Worm (Caenorhabditis elegans): ENCODE results near the gene T26E4.10.

T26E4.10 gene

DNA sequence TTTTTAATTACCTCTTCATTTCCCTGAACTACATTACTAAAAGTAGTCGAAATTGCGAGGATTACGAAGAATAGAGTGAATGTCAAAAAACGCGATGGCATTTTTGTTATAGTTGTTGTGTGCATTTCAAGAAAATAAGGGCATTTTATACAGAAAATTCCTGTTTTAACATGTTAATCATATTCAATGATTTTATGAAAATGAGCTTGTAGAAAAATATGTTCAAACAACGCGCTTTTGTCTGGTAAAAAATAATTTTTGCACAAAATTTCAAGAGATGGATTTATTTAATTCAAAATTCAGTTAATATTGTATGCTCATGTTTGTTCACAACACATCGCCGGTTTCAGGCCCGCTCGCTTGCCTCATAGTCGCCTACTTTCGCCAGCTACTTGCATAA, at the start of gene T26E4.10:
Gene T26E4.10, minus strand, starts transcription at position 101 of the 400 bp plus-strand sequence.
- TF ChIP-seq lin-40 (tag; optimal IDR thresholded peaks at IDR 0.05): no peak
- TF ChIP-seq ceh-91 (GFP tag; IDR thresholded peaks at IDR 0.05): no peak
- no peak for TF ChIP-seq ztf-18 (tag; optimal IDR thresholded peaks at IDR 0.05)
- no peak for TF ChIP-seq F39B2.1 (GFP tag; IDR thresholded peaks at IDR 0.05)
- no peak for TF ChIP-seq lag-1 (GFP tag; IDR thresholded peaks at IDR 0.05)
- TF ChIP-seq mel-28 (tag; optimal IDR thresholded peaks at IDR 0.05; ENCODE audit: borderline replicate concordance): no peak
- no peak for TF ChIP-seq B0035.1 (tag; optimal IDR thresholded peaks at IDR 0.05)
- TF ChIP-seq F49E8.2 (tag; optimal IDR thresholded peaks at IDR 0.05; ENCODE audit: insufficient read depth): no peak
- no peak for TF ChIP-seq madf-6 (GFP tag; IDR thresholded peaks at IDR 0.05)
- no peak for TF ChIP-seq Y79H2A.3 (GFP tag; conservative IDR thresholded peaks at IDR 0.05)

DNA sequence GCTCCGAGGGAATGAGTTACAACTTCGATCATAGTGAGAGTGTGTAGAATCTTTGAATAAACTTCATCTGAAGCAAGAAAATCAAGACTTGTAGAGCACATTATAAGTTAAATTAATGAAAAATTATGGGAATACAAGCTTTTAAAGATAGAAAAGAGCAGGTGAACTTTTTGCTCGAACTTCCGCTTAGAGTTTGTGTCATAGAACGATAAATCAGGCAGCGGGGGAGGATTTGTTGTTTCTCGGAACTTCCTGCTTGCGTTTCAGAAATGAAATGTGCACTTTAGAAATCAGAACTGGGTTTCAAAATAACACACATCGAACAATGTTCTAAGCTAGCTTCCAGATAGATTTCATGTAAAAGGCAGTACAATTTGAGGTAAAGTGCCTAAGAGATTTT, 43.1 kb upstream of the T26E4.10 start, which contains the start of gene srh-149:
Gene srh-149, minus strand, starts transcription at position 101 of the 400 bp plus-strand sequence.
- TF ChIP-seq unc-130 (GFP tag; optimal IDR thresholded peaks at IDR 0.05): no peak
- no peak for TF ChIP-seq ztf-18 (tag; optimal IDR thresholded peaks at IDR 0.05)
- no peak for TF ChIP-seq unc-62 (GFP tag; optimal IDR thresholded peaks at IDR 0.05)
- TF ChIP-seq hrde-1 (tag; optimal IDR thresholded peaks at IDR 0.05; ENCODE audit: borderline replicate concordance): no peak
- TF ChIP-seq madf-6 (GFP tag; IDR thresholded peaks at IDR 0.05): no peak

DNA sequence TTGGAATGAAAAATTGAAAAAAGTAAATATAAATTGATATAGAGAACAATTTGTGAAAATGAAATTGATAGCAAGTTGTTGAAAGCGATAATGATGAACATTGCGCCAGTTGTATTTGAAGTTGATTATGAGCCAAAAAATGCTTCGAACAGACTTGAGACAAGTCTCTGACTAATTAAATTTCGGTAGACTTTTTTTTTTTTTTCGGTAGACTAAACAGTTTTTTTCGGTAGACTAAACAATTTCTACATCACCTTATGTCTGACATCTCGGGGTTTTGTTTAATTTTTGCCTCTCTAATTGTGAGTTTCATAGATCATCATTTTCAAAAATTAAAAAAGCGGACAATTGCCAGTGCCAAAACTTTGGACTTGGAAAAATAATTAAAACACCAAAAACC, 35.6 kb upstream of the T26E4.10 start, which contains the start of gene srbc-54:
Gene srbc-54, minus strand, starts transcription at position 101 of the 400 bp plus-strand sequence.
- TF ChIP-seq ceh-58 (GFP tag; IDR thresholded peaks at IDR 0.05): no peak
- no peak for TF ChIP-seq dox-1 (GFP tag; IDR thresholded peaks at IDR 0.05)
- no peak for TF ChIP-seq unc-130 (GFP tag; optimal IDR thresholded peaks at IDR 0.05)
- TF ChIP-seq B0019.2 (GFP tag; conservative IDR thresholded peaks at IDR 0.05): no peak
- no peak for TF ChIP-seq lag-1 (GFP tag; IDR thresholded peaks at IDR 0.05)
- no peak for TF ChIP-seq sptf-2 (GFP tag; optimal IDR thresholded peaks at IDR 0.05)
- TF ChIP-seq ztf-3 (GFP tag; optimal IDR thresholded peaks at IDR 0.05): no peak
- no peak for TF ChIP-seq lin-35 (GFP tag; optimal IDR thresholded peaks at IDR 0.05)
- TF ChIP-seq snpc-4 (GFP tag; optimal IDR thresholded peaks at IDR 0.05): no peak
- TF ChIP-seq snpc-4 (tag; optimal IDR thresholded peaks at IDR 0.05): no peak
- no peak for TF ChIP-seq D2030.7 (GFP tag; IDR thresholded peaks at IDR 0.05)
- no peak for TF ChIP-seq hmg-1.2 (GFP tag; IDR thresholded peaks at IDR 0.05)

DNA sequence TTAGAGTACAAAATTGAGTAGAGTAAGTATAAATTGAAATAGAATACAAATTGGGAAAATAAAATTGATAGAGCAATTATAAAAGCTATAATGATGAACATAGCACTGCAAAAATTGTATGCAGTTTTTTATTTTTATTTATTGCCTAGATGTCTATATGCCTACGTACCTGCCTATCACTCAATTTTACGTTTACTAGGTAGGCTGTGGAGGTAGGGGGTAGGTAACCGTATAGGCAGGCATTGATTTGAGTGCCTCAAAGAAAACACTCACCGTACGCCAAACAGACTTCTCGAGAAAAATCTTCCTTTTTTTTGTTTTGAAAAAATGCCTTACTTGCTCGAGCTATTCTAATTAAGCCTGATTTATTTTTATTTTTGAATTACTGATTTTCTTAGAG, 33.6 kb upstream of the T26E4.10 start, which contains the start of gene srbc-56:
Gene srbc-56, minus strand, starts transcription at position 101 of the 400 bp plus-strand sequence.
- TF ChIP-seq unc-62 (GFP tag; optimal IDR thresholded peaks at IDR 0.05) (no peak), aptf-2 (GFP tag; conservative IDR thresholded peaks at IDR 0.05) (no peak), ceh-79 (tag; optimal IDR thresholded peaks at IDR 0.05) (no peak), somi-1 (GFP tag; optimal IDR thresholded peaks at IDR 0.05) (no peak), rcor-1 (GFP tag; IDR thresholded peaks at IDR 0.05) (no peak), ztf-18 (tag; optimal IDR thresholded peaks at IDR 0.05) (no peak), cebp-1 (GFP tag; IDR thresholded peaks at IDR 0.05) (no peak), cebp-1 (tag; optimal IDR thresholded peaks at IDR 0.05) (no peak), C06A6.2 (GFP tag; conservative IDR thresholded peaks at IDR 0.05) (no peak), pha-4 (tag; optimal IDR thresholded peaks at IDR 0.05) (no peak), ztf-25 (GFP tag; IDR thresholded peaks at IDR 0.05) (no peak), ztf-3 (GFP tag; optimal IDR thresholded peaks at IDR 0.05) (no peak), hmg-1.2 (GFP tag; IDR thresholded peaks at IDR 0.05) (no peak), egrh-3 (GFP tag; IDR thresholded peaks at IDR 0.05) (no peak), nhr-27 (tag; optimal IDR thresholded peaks at IDR 0.05) (no peak), zim-3 (tag; optimal IDR thresholded peaks at IDR 0.05) (no peak), snpc-3.4 (tag; optimal IDR thresholded peaks at IDR 0.05) (no peak), F57A8.1 (GFP tag; optimal IDR thresholded peaks at IDR 0.05) (no peak), Y79H2A.3 (GFP tag; conservative IDR thresholded peaks at IDR 0.05) (no peak), ccch-3 (GFP tag; optimal IDR thresholded peaks at IDR 0.05) (no peak), F49E8.2 (tag; optimal IDR thresholded peaks at IDR 0.05; ENCODE audit: insufficient read depth) (no peak)
